Fruit fly (Drosophila melanogaster) whole organism, wandering third instar larva: Measurements from ENCODE around the gene CG11674.

Experiments used
- CrebA ChIP-seq: fragments of 200-800 bp; sonication (Bioruptor generic); optimal IDR thresholded peaks from 2 replicates; lab custom pipeline; 2016; ENCODE audit warnings: missing biosample characterization, mild to moderate bottlenecking, missing genetic modification characterization, borderline replicate concordance
- Dif ChIP-seq: fragments of 200-275, 200-300 bp; sonication (Bioruptor generic); optimal IDR thresholded peaks from 2 replicates; lab custom pipeline; 2018; ENCODE audit warnings: missing biosample characterization, missing genetic modification characterization; ENCODE audit not compliant: partially characterized antibody
- fru ChIP-seq: fragments of 200-800 bp; sonication (Bioruptor generic); optimal IDR thresholded peaks from 3 replicates; lab custom pipeline; 2016; ENCODE audit warnings: missing biosample characterization, mild to moderate bottlenecking, missing genetic modification characterization
- psq ChIP-seq: fragments of 200-800 bp; sonication (Bioruptor generic); optimal IDR thresholded peaks from 3 replicates; lab custom pipeline; 2017; ENCODE audit warnings: missing biosample characterization, mild to moderate bottlenecking, missing genetic modification characterization, moderate library complexity
- sv ChIP-seq: fragments of 200-800 bp; sonication (Bioruptor generic); optimal IDR thresholded peaks from 3 replicates; lab custom pipeline; 2016; ENCODE audit warnings: missing biosample characterization, missing genetic modification characterization

DNA sequence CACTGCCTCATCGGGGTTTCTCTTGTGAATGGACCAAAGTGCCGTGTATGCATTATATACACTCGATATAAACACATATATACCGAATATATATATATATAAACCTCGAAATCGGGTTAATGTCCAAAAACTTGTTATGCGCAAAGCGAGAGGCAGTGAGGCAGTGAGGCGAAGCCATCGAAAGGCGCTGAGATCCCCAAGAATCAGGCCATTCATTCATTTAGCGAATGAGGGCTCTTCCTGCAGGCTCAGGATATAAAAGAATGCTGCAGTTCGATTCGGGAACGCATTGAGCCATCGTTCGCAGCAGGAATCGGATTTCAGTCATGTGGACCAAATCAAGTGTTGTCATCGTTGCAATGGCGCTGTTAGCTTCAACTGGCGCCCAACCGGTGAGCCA lies 38.7 kb downstream of the CG11674 start, which contains the start of gene CG12481:
- TF ChIP-seq Dif (GFP tag; lab: Kevin White, UChicago) = no peak
- TF ChIP-seq fru = no peak
- no peak for TF ChIP-seq psq (GFP tag; lab: Kevin White, UChicago)
- no peak for TF ChIP-seq sv (GFP tag; lab: Kevin White, UChicago)
- no peak for TF ChIP-seq CrebA (GFP tag; lab: Kevin White, UChicago)
